Fruit fly (Drosophila melanogaster) whole organism, wandering third instar larva: ENCODE results near the gene ppk13.

Source experiments
- brk ChIP-seq: fragments of 200-800 bp; sonication (Bioruptor generic); optimal IDR thresholded peaks from 2 replicates; lab custom pipeline; 2016; ENCODE audit warnings: missing biosample characterization, mild to moderate bottlenecking, missing genetic modification characterization
- ey ChIP-seq: fragments of 200-800 bp; sonication (Bioruptor generic); optimal IDR thresholded peaks from 2 replicates; lab custom pipeline; 2016; ENCODE audit warnings: missing biosample characterization, missing genetic modification characterization
- psq ChIP-seq: fragments of 200-800 bp; sonication (Bioruptor generic); optimal IDR thresholded peaks from 3 replicates; lab custom pipeline; 2017; ENCODE audit warnings: missing biosample characterization, mild to moderate bottlenecking, missing genetic modification characterization, moderate library complexity
- sv ChIP-seq: fragments of 200-800 bp; sonication (Bioruptor generic); optimal IDR thresholded peaks from 3 replicates; lab custom pipeline; 2016; ENCODE audit warnings: missing biosample characterization, missing genetic modification characterization

DNA sequence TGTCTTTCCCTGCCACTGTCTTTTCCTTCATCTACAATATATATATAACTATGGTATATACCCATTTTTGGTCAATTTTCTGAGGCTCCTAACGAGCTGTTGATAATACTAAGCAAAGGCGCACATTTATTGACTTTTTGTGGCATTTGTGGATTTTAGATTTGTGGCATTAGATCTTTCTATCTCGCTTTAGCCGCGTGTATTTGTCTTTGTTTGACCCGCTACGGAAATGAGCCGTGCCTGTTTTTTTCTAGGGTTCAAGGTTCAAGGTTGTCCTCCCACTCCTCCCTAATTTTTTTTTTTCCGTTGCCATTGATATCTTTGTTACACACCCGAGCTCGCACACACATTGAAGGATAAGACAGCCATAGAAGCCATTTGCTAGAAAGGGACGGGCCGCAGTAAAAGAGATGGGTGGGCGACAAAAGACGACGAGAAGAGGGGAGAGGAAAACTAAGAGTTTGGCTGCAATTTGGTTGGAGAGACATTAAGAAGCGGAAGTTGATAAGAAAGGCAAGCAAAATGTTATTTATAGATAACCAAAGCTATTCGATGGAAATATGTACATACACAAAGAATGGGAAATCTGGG lies 48.9 kb downstream of the ppk13 start:
- TF ChIP-seq ey (GFP tag; lab: Kevin White, UChicago) (no peak), psq (GFP tag; lab: Kevin White, UChicago) (no peak), brk (GFP tag; lab: Kevin White, UChicago) (no peak), sv (GFP tag; lab: Kevin White, UChicago) (no peak)
